Fruit fly (Drosophila melanogaster) Kc167 (cell line): Measurements from ENCODE around the gene CG5026.

Experiments used
- Myc ChIP-seq: fragments of >200 bp; optimal IDR thresholded peaks from 2 replicates; lab custom pipeline; 2017; ENCODE audit warnings: missing external identifiers
- Sin3A ChIP-seq: fragments of >200 bp; optimal IDR thresholded peaks from 2 replicates; lab custom pipeline; 2018; ENCODE audit warnings: missing external identifiers
- h ChIP-seq: fragments of >200 bp; optimal IDR thresholded peaks from 3 replicates; lab custom pipeline; 2018; ENCODE audit warnings: missing external identifiers
- insv ChIP-seq: fragments of >200 bp; optimal IDR thresholded peaks from 3 replicates; lab custom pipeline; 2018; ENCODE audit warnings: missing external identifiers
- psq ChIP-seq: fragments of >200 bp; optimal IDR thresholded peaks from 2 replicates; lab custom pipeline; 2017; ENCODE audit warnings: missing external identifiers
- ttk ChIP-seq: sonication (Bioruptor generic); optimal IDR thresholded peaks from 2 replicates; lab custom pipeline; 2017; ENCODE audit warnings: missing external identifiers

DNA sequence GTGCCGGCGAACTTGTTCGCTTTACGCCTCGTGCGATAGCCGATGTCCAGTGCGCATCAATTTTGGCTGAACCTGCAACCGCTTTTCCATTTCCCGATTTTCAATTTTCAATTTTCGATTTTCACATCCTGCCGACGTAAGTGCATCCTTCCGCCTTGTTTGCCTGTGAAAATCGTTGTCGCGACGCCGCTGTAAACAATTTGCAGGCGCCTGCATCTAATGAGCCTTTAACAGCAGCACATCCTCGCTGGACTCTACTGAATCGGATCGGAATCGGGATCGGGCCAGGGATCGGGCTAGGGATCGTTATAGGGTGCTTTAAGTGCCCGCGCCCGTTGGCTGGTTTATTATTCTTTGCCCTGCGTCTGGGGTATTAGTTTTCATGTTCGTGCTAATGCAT, 49.1 kb downstream of the CG5026 start:
- TF ChIP-seq insv (lab: Kevin White, UChicago), result no peak
- no peak for TF ChIP-seq psq (lab: Kevin White, UChicago)
- TF ChIP-seq Sin3A (lab: Kevin White, UChicago), result no peak
- TF ChIP-seq ttk, result no peak
- no peak for TF ChIP-seq Myc (lab: Kevin White, UChicago)
- no peak for TF ChIP-seq h (lab: Kevin White, UChicago)
